Fruit fly (Drosophila melanogaster): ENCODE measurements around the gene Diedel2.
A peak's percentile ranks its signal among the peaks of the same experiment; 100 is the strongest.

Gene Diedel2

dm6 chr3R:29566997-29567670 is 41.1 kb upstream of the Diedel2 start (continued):
- TF ChIP-seq CG8632 (GFP tag; optimal IDR thresholded peaks at IDR 0.05): peak; percentile 63
- TF ChIP-seq CG6276 (GFP tag; optimal IDR thresholded peaks at IDR 0.05): peak; percentile 57
- peak; percentile 72 for TF ChIP-seq CG32006 (GFP tag; optimal IDR thresholded peaks at IDR 0.05)
- TF ChIP-seq CG31627 (GFP tag; optimal IDR thresholded peaks at IDR 0.05): peak; percentile 92
- TF ChIP-seq Ets21C (GFP tag; optimal IDR thresholded peaks at IDR 0.05): peak; percentile 86
- peak; percentile 38 for TF ChIP-seq CG4318 (GFP tag; optimal IDR thresholded peaks at IDR 0.05)
- peak; percentile 81 for TF ChIP-seq acj6 (GFP tag; optimal IDR thresholded peaks at IDR 0.05)
- peak; percentile 69 for TF ChIP-seq CG6854 (GFP tag; optimal IDR thresholded peaks at IDR 0.05)
- TF ChIP-seq salr (GFP tag; optimal IDR thresholded peaks at IDR 0.05): peak; percentile 32 to 44
- peak; percentile 51 for TF ChIP-seq CG11762 (GFP tag; optimal IDR thresholded peaks at IDR 0.05; ENCODE audit: insufficient read depth)
- TF ChIP-seq pdm3 (GFP tag; optimal IDR thresholded peaks at IDR 0.05): peak; percentile 76
- TF ChIP-seq eg (GFP tag; IDR thresholded peaks at IDR 0.05): peak; percentile 82
- TF ChIP-seq Eip78C (GFP tag): peak; percentile 93
- peak; percentile 40 for TF ChIP-seq fd59A (GFP tag; optimal IDR thresholded peaks at IDR 0.05)
- TF ChIP-seq Hr4 (GFP tag; optimal IDR thresholded peaks at IDR 0.05): peak; percentile 69

- TF ChIP-seq fkh (GFP tag; optimal IDR thresholded peaks at IDR 0.05) (no peak), svp (GFP tag) (peak; percentile 44), salr (GFP tag; optimal IDR thresholded peaks at IDR 0.05) (peak in 1 of 2 experiments; percentile 25), spab (GFP tag; optimal IDR thresholded peaks at IDR 0.05) (peak; percentile 60), CG15336 (GFP tag; IDR thresholded peaks at IDR 0.05) (peak; percentile 64), CG11902 (GFP tag; optimal IDR thresholded peaks at IDR 0.05) (no peak), vri (GFP tag; optimal IDR thresholded peaks at IDR 0.05) (no peak), esn (GFP tag; optimal IDR thresholded peaks at IDR 0.05) (no peak), Ets21C (GFP tag; optimal IDR thresholded peaks at IDR 0.05) (no peak), fd59A (GFP tag; optimal IDR thresholded peaks at IDR 0.05) (peak; percentile 43), CG11762 (GFP tag; optimal IDR thresholded peaks at IDR 0.05; ENCODE audit: insufficient read depth) (no peak), OdsH (GFP tag; optimal IDR thresholded peaks at IDR 0.05) (peak; percentile 11), CG34406 (GFP tag; optimal IDR thresholded peaks at IDR 0.05) (no peak), CG3032 (tag; optimal IDR thresholded peaks at IDR 0.05) (peak; percentile 75), CG6792 (GFP tag; optimal IDR thresholded peaks at IDR 0.05) (peak; percentile 27), lz (GFP tag; optimal IDR thresholded peaks at IDR 0.05) (no peak), CG16779 (tag; optimal IDR thresholded peaks at IDR 0.05) (no peak), CG8319 (GFP tag; optimal IDR thresholded peaks at IDR 0.05) (no peak), cyc (GFP tag; optimal IDR thresholded peaks at IDR 0.05) (no peak), CG4318 (GFP tag; optimal IDR thresholded peaks at IDR 0.05) (no peak), CG6163 (GFP tag; IDR thresholded peaks at IDR 0.05) (0 out of 3 replicates have a peak, but pooled peaks have one; percentile 20), CG6854 (GFP tag; optimal IDR thresholded peaks at IDR 0.05) (no peak), CG9139 (GFP tag; optimal IDR thresholded peaks at IDR 0.05) (no peak), ss (GFP tag; optimal IDR thresholded peaks at IDR 0.05) (peak; percentile 66 to 70), Eip78C (GFP tag) (peak; percentile 78), Lpt (GFP tag; optimal IDR thresholded peaks at IDR 0.05) (no peak), Met (GFP tag; optimal IDR thresholded peaks at IDR 0.05) (no peak), eg (GFP tag; IDR thresholded peaks at IDR 0.05) (peak; percentile 37; the same call in 1 of the 3 replicates), achi (GFP tag; optimal IDR thresholded peaks at IDR 0.05) (peak; percentile 56), CG6276 (GFP tag; optimal IDR thresholded peaks at IDR 0.05) (peak; percentile 36), CG1621 (tag; optimal IDR thresholded peaks at IDR 0.05) (peak; percentile 4), Smox (GFP tag; optimal IDR thresholded peaks at IDR 0.05) (no peak), CG31627 (GFP tag; optimal IDR thresholded peaks at IDR 0.05) (no peak), Eip75B (GFP tag; optimal IDR thresholded peaks at IDR 0.05) (peak; percentile 17), Ets96B (tag; optimal IDR thresholded peaks at IDR 0.05) (peak; percentile 73), Blimp-1 (GFP tag; optimal IDR thresholded peaks at IDR 0.05) (no peak), fd85E (GFP tag; optimal IDR thresholded peaks at IDR 0.05) (no peak), pdm3 (GFP tag; optimal IDR thresholded peaks at IDR 0.05) (no peak), Eip93F (GFP tag; optimal IDR thresholded peaks at IDR 0.05) (no peak), Hr39 (GFP tag; optimal IDR thresholded peaks at IDR 0.05) (no peak), topi (GFP tag; optimal IDR thresholded peaks at IDR 0.05) (no peak), CG7368 (GFP tag; optimal IDR thresholded peaks at IDR 0.05) (no peak), Sox14 (GFP tag; optimal IDR thresholded peaks at IDR 0.05) (peak; percentile 22)
Measured at dm6 chr3R:29570239-29570814, 38.0 kb upstream of the Diedel2 start.
